Worm (Caenorhabditis elegans) whole organism, L4 larva: ENCODE results near the gene srbc-50.

Experiments used
- F10B5.3 ChIP-seq: sonication (generic microtip); optimal IDR thresholded peaks from 2 replicates; lab custom pipeline; 2016; ENCODE audit warnings: mild to moderate bottlenecking, missing genetic modification characterization, missing compliant biosample characterization
- F37D6.2 ChIP-seq: sonication (generic microtip); optimal IDR thresholded peaks from 2 replicates; lab custom pipeline; 2016; ENCODE audit warnings: mild to moderate bottlenecking, missing genetic modification characterization, missing compliant biosample characterization
- F44E2.7 ChIP-seq: fragments of 200-800 bp; sonication (Bioruptor generic); IDR thresholded peaks from 2 replicates; pipeline ENCODE4 v2.1.2; 2022; ENCODE audit warnings: missing genetic modification characterization, missing compliant biosample characterization
- F49E8.2 ChIP-seq: sonication (generic microtip); optimal IDR thresholded peaks from 2 replicates; lab custom pipeline; 2016; ENCODE audit warnings: missing compliant biosample characterization, mild to moderate bottlenecking, missing genetic modification characterization, borderline replicate concordance
- R02D3.7 ChIP-seq: fragments of 150-350 bp; sonication (generic microtip); optimal IDR thresholded peaks from 3 replicates; lab custom pipeline; 2014; ENCODE audit warnings: missing biosample characterization, missing genetic modification characterization
- T26A8.4 ChIP-seq: fragments of 200-800 bp; sonication (Bioruptor generic); IDR thresholded peaks from 2 replicates; pipeline ENCODE4 v1.3.6; 2022; ENCODE audit warnings: missing genetic modification characterization, missing compliant biosample characterization
- Y105C5A.15 ChIP-seq: fragments of 200-800 bp; sonication (Bioruptor generic); IDR thresholded peaks from 2 replicates; pipeline ENCODE4 v1.3.6; 2022; ENCODE audit warnings: missing genetic modification characterization, missing compliant biosample characterization
- Y48G9A.11 ChIP-seq: fragments of 200-800 bp; sonication (Bioruptor generic); IDR thresholded peaks from 2 replicates; pipeline ENCODE4 v1.3.6; 2022; ENCODE audit warnings: missing genetic modification reagents, missing genetic modification characterization, missing compliant biosample characterization
- ZK546.5 ChIP-seq, 2 experiments: sonication (generic microtip); optimal IDR thresholded peaks; 2 replicates each; lab custom pipeline; 2017; ENCODE audit warnings: missing biosample characterization in 2 of 2, missing genetic modification characterization in 2 of 2
- aha-1 ChIP-seq: fragments of 150-350 bp; peaks from one replicate; lab custom pipeline; 2014; ENCODE audit warnings: missing biosample characterization, missing genetic modification characterization
- arid-1 ChIP-seq: fragments of 200-800 bp; sonication (Bioruptor generic); conservative IDR thresholded peaks from 2 replicates; pipeline ENCODE4 v1.3.6; 2022; ENCODE audit warnings: missing genetic modification reagents, missing genetic modification characterization, missing compliant biosample characterization
- attf-4 ChIP-seq: sonication (generic microtip); optimal IDR thresholded peaks from 3 replicates; lab custom pipeline; 2017; ENCODE audit warnings: missing biosample characterization, missing genetic modification characterization
- ceh-20 ChIP-seq: fragments of 200-800 bp; sonication (Bioruptor generic); IDR thresholded peaks from 2 replicates; pipeline ENCODE4 v1.3.6; 2022; ENCODE audit warnings: missing genetic modification reagents, missing genetic modification characterization, missing compliant biosample characterization
- ceh-28 ChIP-seq: fragments of 150-350 bp; optimal IDR thresholded peaks from 2 replicates; lab custom pipeline; 2014; ENCODE audit warnings: missing biosample characterization, missing genetic modification reagents, missing genetic modification characterization
- ceh-32 ChIP-seq: sonication (generic microtip); optimal IDR thresholded peaks from 2 replicates; lab custom pipeline; 2016; ENCODE audit warnings: mild to moderate bottlenecking, missing genetic modification characterization, missing compliant biosample characterization; ENCODE audit not compliant: poor library complexity
- ceh-62 ChIP-seq: sonication (generic microtip); optimal IDR thresholded peaks from 2 replicates; lab custom pipeline; 2017; ENCODE audit warnings: missing biosample characterization, missing genetic modification characterization
- daf-12 ChIP-seq: fragments of 150-350 bp; optimal IDR thresholded peaks from 2 replicates; lab custom pipeline; 2014; ENCODE audit warnings: missing biosample characterization, missing genetic modification reagents, missing genetic modification characterization
- dmd-6 ChIP-seq: fragments of 200-800 bp; sonication (Bioruptor generic); IDR thresholded peaks from 2 replicates; pipeline ENCODE4 v1.3.6; 2022; ENCODE audit warnings: missing genetic modification reagents, missing genetic modification characterization, missing compliant biosample characterization
- dmd-9 ChIP-seq: fragments of 200-800 bp; sonication (Bioruptor generic); IDR thresholded peaks from 2 replicates; pipeline ENCODE4 v1.3.6; 2022; ENCODE audit warnings: missing genetic modification reagents, missing genetic modification characterization, missing compliant biosample characterization
- duxl-1 ChIP-seq: sonication (generic microtip); optimal IDR thresholded peaks from 2 replicates; lab custom pipeline; 2016; ENCODE audit warnings: mild to moderate bottlenecking, missing genetic modification characterization, moderate library complexity, missing compliant biosample characterization; ENCODE audit not compliant: poor library complexity
- dve-1 ChIP-seq: sonication (generic microtip); optimal IDR thresholded peaks from 2 replicates; lab custom pipeline; 2017; ENCODE audit warnings: antibody characterized with exemption, mild to moderate bottlenecking, missing genetic modification characterization, missing compliant biosample characterization; ENCODE audit not compliant: insufficient read depth
- hlh-30 ChIP-seq: sonication (generic microtip); optimal IDR thresholded peaks from 2 replicates; lab custom pipeline; 2017; ENCODE audit warnings: antibody characterized with exemption, mild to moderate bottlenecking, missing genetic modification characterization, missing compliant biosample characterization; ENCODE audit not compliant: insufficient read depth
- jun-1 ChIP-seq: fragments of 150-350 bp; optimal IDR thresholded peaks from 2 replicates; lab custom pipeline; 2014; ENCODE audit warnings: missing biosample characterization, missing genetic modification reagents, missing genetic modification characterization
- lin-13 ChIP-seq: fragments of 150-350 bp; optimal IDR thresholded peaks from 2 replicates; lab custom pipeline; 2014; ENCODE audit warnings: missing biosample characterization, missing genetic modification reagents, missing genetic modification characterization
- lin-29 ChIP-seq: fragments of 200-800 bp; sonication (Bioruptor generic); IDR thresholded peaks from 2 replicates; pipeline ENCODE4 v1.3.6; 2022; ENCODE audit warnings: missing genetic modification reagents, missing genetic modification characterization, missing compliant biosample characterization
- lin-38 ChIP-seq: fragments of 200-800 bp; sonication (Bioruptor generic); IDR thresholded peaks from 2 replicates; pipeline ENCODE4 v1.3.6; 2022; ENCODE audit warnings: missing genetic modification reagents, missing genetic modification characterization, missing compliant biosample characterization
- lin-39 ChIP-seq: fragments of 150-350 bp; optimal IDR thresholded peaks from 2 replicates; lab custom pipeline; 2014; ENCODE audit warnings: missing biosample characterization, missing genetic modification reagents, missing genetic modification characterization
- lsy-2 ChIP-seq, 2 experiments: fragments of 150-350 bp in 1 of 2; sonication (generic microtip) in 1 of 2; optimal IDR thresholded peaks; 2 replicates each; lab custom pipeline; 2014 to 2017; ENCODE audit warnings: missing biosample characterization in 2 of 2, missing genetic modification characterization in 2 of 2
- madf-9 ChIP-seq: fragments of 200-800 bp; sonication (Bioruptor generic); conservative IDR thresholded peaks from 2 replicates; pipeline ENCODE4 v1.3.6; 2022; ENCODE audit warnings: missing genetic modification reagents, missing genetic modification characterization, missing compliant biosample characterization
- mdl-1 ChIP-seq, 2 experiments: fragments of 150-350 bp in 1 of 2; sonication (generic microtip) in 1 of 2; optimal IDR thresholded peaks; 2 replicates each; lab custom pipeline; 2014 to 2017; ENCODE audit warnings: missing biosample characterization in 2 of 2, missing genetic modification characterization in 2 of 2
- mes-2 ChIP-seq: sonication (generic microtip); optimal IDR thresholded peaks from 2 replicates; lab custom pipeline; 2016; ENCODE audit warnings: missing genotype, mild to moderate bottlenecking, missing genetic modification characterization, missing compliant biosample characterization; ENCODE audit not compliant: poor library complexity, severe bottlenecking
- mxl-2 ChIP-seq: fragments of 200-800 bp; sonication (Bioruptor generic); conservative IDR thresholded peaks from 2 replicates; pipeline ENCODE4 v1.3.6; 2022; ENCODE audit warnings: missing genetic modification reagents, missing genetic modification characterization, missing compliant biosample characterization
- nhr-102 ChIP-seq: sonication (generic microtip); optimal IDR thresholded peaks from 2 replicates; lab custom pipeline; 2016; ENCODE audit warnings: mild to moderate bottlenecking, missing genetic modification characterization, moderate library complexity, missing compliant biosample characterization
- nhr-111 ChIP-seq: fragments of 200-800 bp; sonication (Bioruptor generic); optimal IDR thresholded peaks from 2 replicates; lab custom pipeline; 2018; ENCODE audit warnings: mild to moderate bottlenecking, missing genetic modification characterization, missing compliant biosample characterization
- nhr-237 ChIP-seq: sonication (generic microtip); optimal IDR thresholded peaks from 2 replicates; lab custom pipeline; 2017; ENCODE audit warnings: missing biosample characterization, missing genetic modification characterization
- nhr-25 ChIP-seq: sonication (generic microtip); optimal IDR thresholded peaks from 2 replicates; lab custom pipeline; 2017; ENCODE audit warnings: missing genetic modification characterization, mild to moderate bottlenecking, missing compliant biosample characterization, antibody characterized with exemption, moderate library complexity, borderline replicate concordance; ENCODE audit not compliant: insufficient read depth
- nhr-28 ChIP-seq: fragments of 150-350 bp; optimal IDR thresholded peaks from 2 replicates; lab custom pipeline; 2014; ENCODE audit warnings: missing biosample characterization, missing genetic modification characterization
- nhr-41 ChIP-seq: fragments of 200-800 bp; sonication (Bioruptor generic); IDR thresholded peaks from 2 replicates; pipeline ENCODE4 v1.3.6; 2022; ENCODE audit warnings: missing genetic modification reagents, missing genetic modification characterization, missing compliant biosample characterization
- nhr-42 ChIP-seq: fragments of 200-800 bp; sonication (Bioruptor generic); IDR thresholded peaks from 2 replicates; pipeline ENCODE4 v1.3.6; 2022; ENCODE audit warnings: missing genetic modification characterization, missing compliant biosample characterization
- pha-4 ChIP-seq, 2 experiments: fragments of 150-350 bp in 1 of 2; fragments of 200-800 bp in 1 of 2; sonication (Bioruptor generic) in 1 of 2; IDR thresholded peaks in 1 of 2; optimal IDR thresholded peaks in 1 of 2; 2 replicates each; pipeline versions ENCODE4 v1.3.6 to Lab custom; 2014 to 2022; ENCODE audit warnings: missing genetic modification characterization in 2 of 2, missing genetic modification reagents in 2 of 2, missing biosample characterization in 1 of 2, missing compliant biosample characterization in 1 of 2
- php-3 ChIP-seq: fragments of 200-800 bp; sonication (Bioruptor generic); IDR thresholded peaks from 2 replicates; pipeline ENCODE4 v1.3.6; 2022; ENCODE audit warnings: missing genetic modification reagents, missing genetic modification characterization, missing compliant biosample characterization
- rbr-2 ChIP-seq: sonication (generic microtip); optimal IDR thresholded peaks from 2 replicates; lab custom pipeline; 2016; ENCODE audit warnings: missing genotype, missing genetic modification characterization, missing compliant biosample characterization
- saeg-2 ChIP-seq: fragments of 200-800 bp; sonication (Bioruptor generic); IDR thresholded peaks from 2 replicates; pipeline ENCODE4 v1.3.6; 2022; ENCODE audit warnings: missing genetic modification reagents, missing genetic modification characterization, missing compliant biosample characterization
- sdz-12 ChIP-seq: fragments of 200-800 bp; sonication (Bioruptor generic); optimal IDR thresholded peaks from 2 replicates; lab custom pipeline; 2018; ENCODE audit warnings: mild to moderate bottlenecking, missing genetic modification characterization, missing compliant biosample characterization
- tra-1 ChIP-seq: fragments of 200-800 bp; sonication (Bioruptor generic); IDR thresholded peaks from 2 replicates; pipeline ENCODE4 v1.3.6; 2022; ENCODE audit warnings: missing genetic modification reagents, missing genetic modification characterization, missing compliant biosample characterization
- unc-39 ChIP-seq: sonication (generic microtip); optimal IDR thresholded peaks from 2 replicates; lab custom pipeline; 2017; ENCODE audit warnings: missing biosample characterization, missing genetic modification characterization
- zfp-2 ChIP-seq: sonication (generic microtip); optimal IDR thresholded peaks from 2 replicates; lab custom pipeline; 2016; ENCODE audit warnings: mild to moderate bottlenecking, missing genetic modification characterization, missing compliant biosample characterization
- ztf-11 ChIP-seq: fragments of 150-350 bp; optimal IDR thresholded peaks from 2 replicates; lab custom pipeline; 2014; ENCODE audit warnings: missing biosample characterization, missing genetic modification characterization
- ztf-7 ChIP-seq: fragments of 150-350 bp; optimal IDR thresholded peaks from 2 replicates; lab custom pipeline; 2014; ENCODE audit warnings: missing biosample characterization, missing genetic modification characterization

The srbc-50 gene

DNA sequence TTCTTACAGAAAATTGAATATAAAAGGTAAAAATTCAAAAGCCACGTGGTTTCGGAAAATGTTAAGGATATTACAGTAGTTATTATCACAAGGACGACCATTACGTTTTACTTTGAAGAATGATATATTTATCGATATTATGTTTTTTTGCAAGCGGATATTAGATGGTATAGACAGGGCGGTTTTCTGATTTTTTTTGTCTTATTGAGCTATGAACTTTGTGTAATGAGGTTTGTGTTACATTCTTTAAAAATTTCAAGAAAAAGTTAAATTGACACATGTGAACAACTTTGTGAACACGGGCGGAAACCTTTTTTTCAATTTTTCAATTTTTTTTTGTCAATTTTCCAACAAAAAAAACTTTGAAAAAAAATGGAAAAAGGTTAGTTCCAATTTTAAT lies at the start of gene srbc-50:
Gene srbc-50 (minus strand): TSS at position 101 of the 400 bp plus-strand sequence.
- TF ChIP-seq lin-39 (tag; lab: Kevin White, UChicago) (no peak), lsy-2 (tag; optimal IDR thresholded peaks at IDR 0.05; lab: Kevin White, UChicago) (no peak), Y48G9A.11 (GFP tag; lab: Robert Waterston, UW) (no peak), dmd-9 (GFP tag; lab: Robert Waterston, UW) (no peak), lin-29 (GFP tag; lab: Robert Waterston, UW) (no peak), jun-1 (tag; lab: Kevin White, UChicago) (no peak), F44E2.7 (no peak), nhr-42 (no peak), hlh-30 (tag; lab: Kevin White, UChicago) (no peak), nhr-102 (no peak), F49E8.2 (no peak), mdl-1 (tag; optimal IDR thresholded peaks at IDR 0.05; lab: Kevin White, UChicago) (no peak), mxl-2 (GFP tag; lab: Robert Waterston, UW) (no peak)

DNA sequence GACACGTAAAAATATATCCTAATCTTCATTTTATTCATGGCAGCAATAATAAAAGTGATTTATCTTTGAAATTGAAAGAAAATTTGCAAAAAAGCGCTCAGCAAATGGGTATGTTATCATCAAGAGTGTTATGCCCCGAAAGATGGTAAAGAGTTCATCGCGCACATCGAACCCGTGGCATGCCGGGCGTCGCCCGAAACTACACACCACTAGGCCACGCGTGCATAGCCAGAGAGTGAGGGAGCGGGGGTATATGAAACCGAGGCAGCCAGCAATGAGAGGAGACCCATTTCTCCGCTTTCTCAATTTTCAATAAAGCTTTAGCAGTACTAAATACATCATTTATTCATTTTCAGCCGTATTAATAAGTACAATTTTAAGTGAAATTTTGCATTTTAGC lies 49.0 kb upstream of the srbc-50 start:
- TF ChIP-seq saeg-2 (GFP tag; lab: Robert Waterston, UW) (peak; percentile 90), lin-13 (GFP tag; lab: Kevin White, UChicago) (peak; percentile 47), madf-9 (GFP tag; lab: Robert Waterston, UW) (peak; percentile 93), lin-38 (GFP tag; lab: Robert Waterston, UW) (peak; percentile 90), nhr-25 (tag; lab: Kevin White, UChicago) (no peak), nhr-42 (peak; percentile 95), mes-2 (peak; percentile 94), duxl-1 (tag; lab: Kevin White, UChicago) (peak; percentile 90), Y105C5A.15 (GFP tag; lab: Robert Waterston, UW) (peak; percentile 97), attf-4 (tag; lab: Kevin White, UChicago) (no peak), tra-1 (GFP tag; lab: Robert Waterston, UW) (peak; percentile 96), sdz-12 (peak; percentile 97), nhr-111 (GFP tag; lab: Kevin White, UChicago) (peak; percentile 97), arid-1 (GFP tag; lab: Robert Waterston, UW) (peak; percentile 97), daf-12 (tag; lab: Kevin White, UChicago) (no peak), unc-39 (tag; lab: Kevin White, UChicago) (no peak), ztf-7 (peak; percentile 80), nhr-41 (peak; percentile 95), T26A8.4 (GFP tag; lab: Robert Waterston, UW) (peak; percentile 94), dve-1 (tag; lab: Kevin White, UChicago) (no peak), php-3 (GFP tag; lab: Robert Waterston, UW) (peak; percentile 91), lin-29 (GFP tag; lab: Robert Waterston, UW) (peak; percentile 84), ceh-62 (tag; lab: Kevin White, UChicago) (no peak), ZK546.5 (tag; optimal IDR thresholded peaks at IDR 0.05; lab: Kevin White, UChicago) (no peak), ceh-28 (tag; lab: Kevin White, UChicago) (no peak), R02D3.7 (tag; lab: Kevin White, UChicago) (no peak), ceh-20 (peak; percentile 69), aha-1 (peak; percentile 64), zfp-2 (tag; lab: Kevin White, UChicago) (peak; percentile 71), nhr-237 (no peak), rbr-2 (tag; lab: Kevin White, UChicago) (peak; percentile 87), F10B5.3 (tag; lab: Kevin White, UChicago) (peak; percentile 79), dmd-6 (peak; percentile 89), ztf-11 (tag; lab: Kevin White, UChicago) (no peak), pha-4 (GFP tag; IDR thresholded peaks at IDR 0.05; lab: Robert Waterston, UW) (peak; percentile 97), pha-4 (tag; optimal IDR thresholded peaks at IDR 0.05; lab: Kevin White, UChicago) (no peak), ceh-32 (peak; percentile 72), nhr-28 (tag; lab: Kevin White, UChicago) (peak; percentile 52), F37D6.2 (tag; lab: Kevin White, UChicago) (peak; percentile 59)
